Fruit fly (Drosophila melanogaster): Measurements from ENCODE around the gene Coq2.

DNA sequence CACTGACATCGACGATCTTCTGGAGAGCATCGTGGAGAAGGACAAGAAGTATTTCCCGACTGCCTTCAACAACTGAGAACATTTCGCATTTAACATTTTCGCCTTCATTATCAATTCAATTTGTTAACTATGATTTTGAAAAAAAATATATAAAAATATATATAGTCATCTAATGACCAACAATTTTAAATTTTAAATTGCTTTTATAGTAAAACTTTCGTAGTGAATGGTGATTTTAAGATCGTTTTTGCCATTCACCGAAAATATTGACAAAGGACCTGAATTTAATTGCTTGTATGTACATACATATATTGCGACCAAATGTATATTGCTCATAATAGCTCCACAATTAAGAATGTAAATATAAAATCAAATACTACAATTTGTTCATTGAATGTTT lies 30.9 kb upstream of the Coq2 start, which contains the start of gene CG7352:
- no peak for TF ChIP-seq woc (GFP tag; optimal IDR thresholded peaks at IDR 0.05)
- no peak for TF ChIP-seq Hr78 (GFP tag; optimal IDR thresholded peaks at IDR 0.05)
- no peak for TF ChIP-seq psq (GFP tag; optimal IDR thresholded peaks at IDR 0.05)
- no peak for TF ChIP-seq fru (GFP tag; optimal IDR thresholded peaks at IDR 0.05)
- TF ChIP-seq sage (GFP tag; optimal IDR thresholded peaks at IDR 0.05) = no peak
- TF ChIP-seq usp (GFP tag; optimal IDR thresholded peaks at IDR 0.05) = no peak
- TF ChIP-seq dmrt93B (GFP tag; optimal IDR thresholded peaks at IDR 0.05) = no peak

Data from whole organism, wandering third instar larva.